Worm (Caenorhabditis elegans) whole organism, early embryonic: ENCODE measurements around the gene mrpl-44.

ENCODE experiments used
- B0310.2 ChIP-seq: sonication (generic microtip); optimal IDR thresholded peaks from 2 replicates; lab custom pipeline; 2016; ENCODE audit warnings: mild to moderate bottlenecking, missing genetic modification characterization, missing compliant biosample characterization
- F13C5.2 ChIP-seq: sonication (generic microtip); optimal IDR thresholded peaks from 2 replicates; lab custom pipeline; 2017; ENCODE audit warnings: mild to moderate bottlenecking, missing genetic modification characterization, inconsistent platforms, missing compliant biosample characterization
- aly-1 ChIP-seq: sonication (generic microtip); optimal IDR thresholded peaks from 2 replicates; lab custom pipeline; 2016; ENCODE audit warnings: missing genetic modification characterization, missing compliant biosample characterization
- ama-1 ChIP-seq: fragments of 150-350 bp; optimal IDR thresholded peaks from 2 replicates; lab custom pipeline; 2014
- ceh-13 ChIP-seq: fragments of 200-800 bp; sonication (Bioruptor generic); optimal IDR thresholded peaks from 2 replicates; lab custom pipeline; 2018; ENCODE audit warnings: mild to moderate bottlenecking, missing genetic modification characterization, missing compliant biosample characterization
- ceh-36 ChIP-seq: sonication (generic microtip); optimal IDR thresholded peaks from 2 replicates; lab custom pipeline; 2016; ENCODE audit warnings: missing genetic modification characterization, inconsistent platforms, missing compliant biosample characterization
- ets-7 ChIP-seq: sonication (generic microtip); optimal IDR thresholded peaks from 2 replicates; lab custom pipeline; 2016; ENCODE audit warnings: missing genotype, missing genetic modification characterization, missing compliant biosample characterization
- flt-1 ChIP-seq: fragments of 200-800 bp; sonication (Bioruptor generic); IDR thresholded peaks from 2 replicates; pipeline ENCODE4 v1.3.6; 2022; ENCODE audit warnings: missing genetic modification characterization, missing compliant biosample characterization
- hmbx-1 ChIP-seq: sonication (generic microtip); optimal IDR thresholded peaks from 2 replicates; lab custom pipeline; 2016; ENCODE audit warnings: mild to moderate bottlenecking, missing genetic modification characterization, missing compliant biosample characterization
- hmg-4 ChIP-seq: fragments of 200-800 bp; sonication (Bioruptor generic); optimal IDR thresholded peaks from 2 replicates; lab custom pipeline; 2018; ENCODE audit warnings: mild to moderate bottlenecking, missing genetic modification characterization, missing compliant biosample characterization
- hnd-1 ChIP-seq: sonication (generic microtip); optimal IDR thresholded peaks from 2 replicates; lab custom pipeline; 2016; ENCODE audit warnings: missing genetic modification characterization, missing compliant biosample characterization
- pes-1 ChIP-seq: fragments of 200-800 bp; sonication (Bioruptor generic); IDR thresholded peaks from 2 replicates; pipeline ENCODE4 v1.3.6; 2022; ENCODE audit warnings: missing genetic modification reagents, missing genetic modification characterization, missing compliant biosample characterization
- scrt-1 ChIP-seq: fragments of 200-800 bp; sonication (Bioruptor generic); IDR thresholded peaks from 2 replicates; pipeline ENCODE4 v1.3.6; 2022; ENCODE audit warnings: missing genetic modification characterization, missing compliant biosample characterization
- sea-1 ChIP-seq: fragments of 200-800 bp; sonication (Bioruptor generic); conservative IDR thresholded peaks from 2 replicates; pipeline ENCODE4 v1.3.6; 2022; ENCODE audit warnings: missing genetic modification characterization, missing compliant biosample characterization
- tbx-11 ChIP-seq: fragments of 200-800 bp; sonication (Bioruptor generic); IDR thresholded peaks from 2 replicates; pipeline ENCODE4 v1.3.6; 2022; ENCODE audit warnings: missing genetic modification characterization, missing compliant biosample characterization
- tbx-37 ChIP-seq: fragments of 200-800 bp; sonication (Bioruptor generic); conservative IDR thresholded peaks from 2 replicates; pipeline ENCODE4 v1.3.6; 2022; ENCODE audit warnings: missing genetic modification reagents, missing genetic modification characterization, missing compliant biosample characterization
- tra-4 ChIP-seq: sonication (generic microtip); optimal IDR thresholded peaks from 2 replicates; lab custom pipeline; 2017; ENCODE audit warnings: missing genetic modification characterization, missing compliant biosample characterization

The mrpl-44 gene

ce11 chrIII:9109172-9109571, 20.0 kb upstream of the mrpl-44 start, which contains the start of gene cya-1:
cya-1 (minus strand) TSS chrIII:9109272.
- TF ChIP-seq hmg-4 (no peak), B0310.2 (tag; lab: Kevin White, UChicago) (no peak), tbx-11 (no peak), F13C5.2 (no peak), tbx-37 (GFP tag; lab: Robert Waterston, UW) (no peak), ceh-13 (GFP tag; lab: Kevin White, UChicago) (no peak), sea-1 (GFP tag; lab: Robert Waterston, UW) (no peak), ama-1 (lab: Kevin White, UChicago) (no peak), scrt-1 (GFP tag; lab: Robert Waterston, UW) (no peak), aly-1 (no peak), pes-1 (GFP tag; lab: Robert Waterston, UW) (no peak), hmbx-1 (tag; lab: Kevin White, UChicago) (no peak), tra-4 (no peak), ceh-36 (tag; lab: Kevin White, UChicago) (no peak), ets-7 (tag; lab: Kevin White, UChicago) (no peak), hnd-1 (tag; lab: Kevin White, UChicago) (no peak), flt-1 (no peak)

DNA sequence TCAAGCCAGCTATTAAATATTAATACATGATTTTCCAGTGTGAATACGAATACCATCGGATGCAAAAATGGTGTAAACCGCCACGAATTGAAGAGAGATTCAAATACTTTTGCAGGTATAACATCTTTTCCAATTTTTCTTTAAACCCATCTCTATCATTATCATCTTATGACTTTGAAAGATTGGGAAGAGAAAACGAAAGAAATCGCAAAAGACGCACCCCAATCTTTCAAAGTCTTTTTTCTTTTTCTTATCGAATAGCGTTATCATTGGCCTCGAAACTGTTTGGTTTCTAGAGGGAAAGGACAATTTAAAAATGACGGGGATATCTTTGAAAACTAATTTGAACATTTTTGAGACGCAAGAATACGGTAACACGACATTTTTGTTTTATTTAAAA, 16.5 kb upstream of the mrpl-44 start:
- TF ChIP-seq tra-4 (no peak), F13C5.2 (no peak), ets-7 (tag; lab: Kevin White, UChicago) (no peak), hnd-1 (tag; lab: Kevin White, UChicago) (no peak), B0310.2 (tag; lab: Kevin White, UChicago) (no peak), tbx-37 (GFP tag; lab: Robert Waterston, UW) (no peak), tbx-11 (no peak), hmg-4 (no peak), sea-1 (GFP tag; lab: Robert Waterston, UW) (no peak), ama-1 (lab: Kevin White, UChicago) (no peak)

- TF ChIP-seq ama-1 (lab: Kevin White, UChicago): no peak
- peak; percentile 77 for TF ChIP-seq hnd-1 (tag; lab: Kevin White, UChicago)
- TF ChIP-seq tbx-37 (GFP tag; lab: Robert Waterston, UW): peak; percentile 76
- peak; percentile 79 for TF ChIP-seq flt-1
- peak; percentile 75 for TF ChIP-seq ceh-13 (GFP tag; lab: Kevin White, UChicago)
- peak; percentile 73 for TF ChIP-seq B0310.2 (tag; lab: Kevin White, UChicago)
- TF ChIP-seq sea-1 (GFP tag; lab: Robert Waterston, UW): 0 out of 2 replicates have a peak, but pooled peaks have one; percentile 37
- peak; percentile 20 for TF ChIP-seq hmbx-1 (tag; lab: Kevin White, UChicago)
- peak; percentile 27 for TF ChIP-seq ets-7 (tag; lab: Kevin White, UChicago)
- TF ChIP-seq tra-4: peak; percentile 37
- TF ChIP-seq scrt-1 (GFP tag; lab: Robert Waterston, UW): peak; percentile 87
- peak; percentile 18 for TF ChIP-seq F13C5.2
- TF ChIP-seq hmg-4: peak; percentile 80
- peak; percentile 74 for TF ChIP-seq ceh-36 (tag; lab: Kevin White, UChicago)
- no peak for TF ChIP-seq aly-1
- TF ChIP-seq tbx-11: peak; percentile 77
- TF ChIP-seq pes-1 (GFP tag; lab: Robert Waterston, UW): no peak
Measured at ce11 chrIII:9104060-9104459, 14.9 kb upstream of the mrpl-44 start.

- TF ChIP-seq tbx-37 (GFP tag; lab: Robert Waterston, UW) (no peak), flt-1 (no peak), hmg-4 (no peak)
Measured at ce11 chrIII:9103643-9104042, 14.5 kb upstream of the mrpl-44 start, which contains the start of gene dos-1. dos-1 (plus strand) TSS chrIII:9103943.

DNA sequence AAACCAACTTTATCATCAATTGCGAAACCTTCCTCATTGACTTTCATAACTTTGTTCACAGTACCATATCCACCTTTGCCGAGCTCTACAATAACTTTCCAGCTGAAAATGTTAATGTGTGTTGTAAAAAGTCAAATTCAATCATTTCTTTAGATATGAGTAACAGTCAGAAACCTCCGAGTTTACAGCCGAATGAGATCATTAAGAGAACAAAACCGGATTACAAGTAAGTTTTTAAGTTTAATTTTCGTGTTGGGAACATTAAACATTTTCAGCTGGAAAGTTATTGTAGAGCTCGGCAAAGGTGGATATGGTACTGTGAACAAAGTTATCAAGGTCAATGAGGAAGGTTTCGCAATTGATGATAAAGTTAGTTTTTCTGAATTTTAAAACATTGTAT, 12.0 kb upstream of the mrpl-44 start, which contains the start of gene ZK507.1:
ZK507.1 (minus strand) TSS at position 101 of the 400 bp plus-strand sequence.
- TF ChIP-seq pes-1 (GFP tag; lab: Robert Waterston, UW) (no peak), hnd-1 (tag; lab: Kevin White, UChicago) (no peak), tra-4 (no peak), scrt-1 (GFP tag; lab: Robert Waterston, UW) (no peak), ceh-13 (GFP tag; lab: Kevin White, UChicago) (no peak), aly-1 (no peak)

- no peak for TF ChIP-seq tbx-11
- no peak for TF ChIP-seq ets-7 (tag; lab: Kevin White, UChicago)
- no peak for TF ChIP-seq aly-1
Measured at ce11 chrIII:9091392-9092291, 2.5 kb upstream of the mrpl-44 start, which contains the start of gene glp-1. glp-1 (plus strand) TSS chrIII:9092241.

DNA sequence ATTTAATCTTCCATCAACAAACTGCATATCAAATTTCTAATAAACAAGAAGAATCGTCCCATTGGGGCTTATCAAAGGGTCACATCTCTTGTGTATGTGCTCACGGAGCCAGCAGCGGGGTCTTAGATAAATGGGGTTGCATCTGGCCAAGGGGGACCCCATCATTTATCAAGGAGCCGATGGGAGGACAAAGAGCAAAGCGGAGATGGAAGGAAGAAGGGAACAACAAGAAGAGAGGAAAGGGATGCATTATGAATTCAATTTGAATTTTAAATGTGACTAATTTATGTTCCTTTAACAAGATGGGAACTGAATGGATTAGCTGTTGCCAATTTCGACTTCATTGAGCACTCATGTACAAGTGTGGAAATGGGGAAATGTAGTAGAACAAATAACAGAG, 4.8 kb downstream of the mrpl-44 start:
- no peak for TF ChIP-seq sea-1 (GFP tag; lab: Robert Waterston, UW)
- no peak for TF ChIP-seq aly-1
- no peak for TF ChIP-seq flt-1
- no peak for TF ChIP-seq tra-4
- TF ChIP-seq tbx-11: no peak
- no peak for TF ChIP-seq scrt-1 (GFP tag; lab: Robert Waterston, UW)
- TF ChIP-seq ceh-36 (tag; lab: Kevin White, UChicago): no peak
- TF ChIP-seq ets-7 (tag; lab: Kevin White, UChicago): no peak
- no peak for TF ChIP-seq hnd-1 (tag; lab: Kevin White, UChicago)
- no peak for TF ChIP-seq B0310.2 (tag; lab: Kevin White, UChicago)
- no peak for TF ChIP-seq hmg-4
- no peak for TF ChIP-seq tbx-37 (GFP tag; lab: Robert Waterston, UW)
- TF ChIP-seq ceh-13 (GFP tag; lab: Kevin White, UChicago): no peak
- no peak for TF ChIP-seq F13C5.2
- TF ChIP-seq hmbx-1 (tag; lab: Kevin White, UChicago): no peak
- no peak for TF ChIP-seq pes-1 (GFP tag; lab: Robert Waterston, UW)
- no peak for TF ChIP-seq ama-1 (lab: Kevin White, UChicago)
